Worm (Caenorhabditis elegans) whole organism, early embryonic: ENCODE results near the gene F26G1.2.

Experiments
- B0310.2 ChIP-seq: sonication (generic microtip); optimal IDR thresholded peaks from 2 replicates; lab custom pipeline; 2016; ENCODE audit warnings: mild to moderate bottlenecking, missing genetic modification characterization, missing compliant biosample characterization
- F13C5.2 ChIP-seq: sonication (generic microtip); optimal IDR thresholded peaks from 2 replicates; lab custom pipeline; 2017; ENCODE audit warnings: mild to moderate bottlenecking, missing genetic modification characterization, inconsistent platforms, missing compliant biosample characterization
- aly-1 ChIP-seq: sonication (generic microtip); optimal IDR thresholded peaks from 2 replicates; lab custom pipeline; 2016; ENCODE audit warnings: missing genetic modification characterization, missing compliant biosample characterization
- ama-1 ChIP-seq: fragments of 150-350 bp; optimal IDR thresholded peaks from 2 replicates; lab custom pipeline; 2014
- ceh-13 ChIP-seq: fragments of 200-800 bp; sonication (Bioruptor generic); optimal IDR thresholded peaks from 2 replicates; lab custom pipeline; 2018; ENCODE audit warnings: mild to moderate bottlenecking, missing genetic modification characterization, missing compliant biosample characterization
- ceh-36 ChIP-seq: sonication (generic microtip); optimal IDR thresholded peaks from 2 replicates; lab custom pipeline; 2016; ENCODE audit warnings: missing genetic modification characterization, inconsistent platforms, missing compliant biosample characterization
- ets-7 ChIP-seq: sonication (generic microtip); optimal IDR thresholded peaks from 2 replicates; lab custom pipeline; 2016; ENCODE audit warnings: missing genotype, missing genetic modification characterization, missing compliant biosample characterization
- flt-1 ChIP-seq: fragments of 200-800 bp; sonication (Bioruptor generic); IDR thresholded peaks from 2 replicates; pipeline ENCODE4 v1.3.6; 2022; ENCODE audit warnings: missing genetic modification characterization, missing compliant biosample characterization
- hmbx-1 ChIP-seq: sonication (generic microtip); optimal IDR thresholded peaks from 2 replicates; lab custom pipeline; 2016; ENCODE audit warnings: mild to moderate bottlenecking, missing genetic modification characterization, missing compliant biosample characterization
- hmg-4 ChIP-seq: fragments of 200-800 bp; sonication (Bioruptor generic); optimal IDR thresholded peaks from 2 replicates; lab custom pipeline; 2018; ENCODE audit warnings: mild to moderate bottlenecking, missing genetic modification characterization, missing compliant biosample characterization
- hnd-1 ChIP-seq: sonication (generic microtip); optimal IDR thresholded peaks from 2 replicates; lab custom pipeline; 2016; ENCODE audit warnings: missing genetic modification characterization, missing compliant biosample characterization
- pes-1 ChIP-seq: fragments of 200-800 bp; sonication (Bioruptor generic); IDR thresholded peaks from 2 replicates; pipeline ENCODE4 v1.3.6; 2022; ENCODE audit warnings: missing genetic modification reagents, missing genetic modification characterization, missing compliant biosample characterization
- scrt-1 ChIP-seq: fragments of 200-800 bp; sonication (Bioruptor generic); IDR thresholded peaks from 2 replicates; pipeline ENCODE4 v1.3.6; 2022; ENCODE audit warnings: missing genetic modification characterization, missing compliant biosample characterization
- sea-1 ChIP-seq: fragments of 200-800 bp; sonication (Bioruptor generic); conservative IDR thresholded peaks from 2 replicates; pipeline ENCODE4 v1.3.6; 2022; ENCODE audit warnings: missing genetic modification characterization, missing compliant biosample characterization
- tbx-11 ChIP-seq: fragments of 200-800 bp; sonication (Bioruptor generic); IDR thresholded peaks from 2 replicates; pipeline ENCODE4 v1.3.6; 2022; ENCODE audit warnings: missing genetic modification characterization, missing compliant biosample characterization
- tbx-37 ChIP-seq: fragments of 200-800 bp; sonication (Bioruptor generic); conservative IDR thresholded peaks from 2 replicates; pipeline ENCODE4 v1.3.6; 2022; ENCODE audit warnings: missing genetic modification reagents, missing genetic modification characterization, missing compliant biosample characterization
- tra-4 ChIP-seq: sonication (generic microtip); optimal IDR thresholded peaks from 2 replicates; lab custom pipeline; 2017; ENCODE audit warnings: missing genetic modification characterization, missing compliant biosample characterization

The F26G1.2 gene

DNA sequence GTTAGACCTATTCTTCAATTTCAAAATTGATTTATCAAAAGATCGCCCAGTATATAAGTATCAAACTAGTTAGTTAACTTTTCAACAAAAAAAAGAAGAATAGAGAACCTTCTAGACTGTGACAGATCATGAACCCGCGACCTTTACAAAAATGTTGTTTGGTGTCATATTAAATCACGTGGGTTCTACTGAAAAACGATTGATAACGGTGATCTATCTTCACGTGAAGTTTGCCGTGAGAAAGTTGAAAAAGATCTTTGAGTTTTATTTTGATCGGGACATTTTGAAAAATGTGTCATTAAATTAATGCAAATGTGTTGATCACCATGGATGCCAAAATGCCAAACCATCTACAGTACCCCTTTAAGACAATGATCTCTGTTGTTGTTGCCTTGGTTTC is 14.5 kb upstream of the F26G1.2 start:
- TF ChIP-seq hmbx-1 (tag; lab: Kevin White, UChicago): no peak
- no peak for TF ChIP-seq F13C5.2
- TF ChIP-seq hnd-1 (tag; lab: Kevin White, UChicago): no peak
- TF ChIP-seq ets-7: no peak
- no peak for TF ChIP-seq ceh-36 (tag; lab: Kevin White, UChicago)
- no peak for TF ChIP-seq ceh-13 (GFP tag; lab: Kevin White, UChicago)
- no peak for TF ChIP-seq aly-1 (tag; lab: Kevin White, UChicago)
- no peak for TF ChIP-seq B0310.2 (tag; lab: Kevin White, UChicago)
- no peak for TF ChIP-seq scrt-1 (GFP tag; lab: Robert Waterston, UW)
- TF ChIP-seq tra-4 (tag; lab: Kevin White, UChicago): no peak
- no peak for TF ChIP-seq ama-1 (lab: Kevin White, UChicago)
- no peak for TF ChIP-seq tbx-37 (GFP tag; lab: Robert Waterston, UW)

DNA sequence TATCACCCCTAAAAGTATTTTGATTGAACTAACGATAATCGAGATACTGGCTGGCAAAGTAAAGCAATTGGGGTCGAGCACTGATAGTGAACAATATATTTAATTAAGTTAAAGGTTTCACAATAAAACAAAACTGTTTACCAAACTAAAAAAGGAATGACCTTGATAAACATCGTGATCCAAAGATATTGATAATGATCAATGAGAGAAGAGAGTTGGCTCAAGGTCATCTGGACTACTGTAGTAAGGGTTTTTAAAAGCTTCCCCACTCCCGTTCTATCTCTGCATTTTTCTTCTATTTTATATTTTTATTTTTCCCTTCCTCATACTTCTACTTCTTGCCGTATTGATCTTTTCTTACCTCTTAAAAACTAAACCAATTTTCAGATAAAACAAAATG is 13.3 kb upstream of the F26G1.2 start, which contains the start of gene F41C3.2:
Gene F41C3.2, plus strand, starts transcription at position 388 of the 400 bp plus-strand sequence.
- no peak for TF ChIP-seq tbx-37 (GFP tag; lab: Robert Waterston, UW)
- no peak for TF ChIP-seq hmg-4 (GFP tag; lab: Kevin White, UChicago)
- TF ChIP-seq ama-1 (lab: Kevin White, UChicago): no peak
- TF ChIP-seq F13C5.2: no peak
- no peak for TF ChIP-seq ceh-36 (tag; lab: Kevin White, UChicago)
- TF ChIP-seq tra-4 (tag; lab: Kevin White, UChicago): no peak
- TF ChIP-seq ceh-13 (GFP tag; lab: Kevin White, UChicago): no peak
- no peak for TF ChIP-seq aly-1 (tag; lab: Kevin White, UChicago)
- no peak for TF ChIP-seq scrt-1 (GFP tag; lab: Robert Waterston, UW)
- no peak for TF ChIP-seq sea-1 (GFP tag; lab: Robert Waterston, UW)

ce11 chrII:4752257-4752728 is 10.6 kb upstream of the F26G1.2 start, which contains the start of gene F41C3.1:
Gene F41C3.1 (plus strand): TSS chrII:4752307.
- TF ChIP-seq sea-1 (GFP tag; lab: Robert Waterston, UW): no peak
- TF ChIP-seq aly-1 (tag; lab: Kevin White, UChicago): no peak
- no peak for TF ChIP-seq pes-1 (GFP tag; lab: Robert Waterston, UW)
- no peak for TF ChIP-seq ama-1 (lab: Kevin White, UChicago)
- no peak for TF ChIP-seq hmg-4 (GFP tag; lab: Kevin White, UChicago)
- no peak for TF ChIP-seq hnd-1 (tag; lab: Kevin White, UChicago)
- no peak for TF ChIP-seq hmbx-1 (tag; lab: Kevin White, UChicago)
- TF ChIP-seq F13C5.2: no peak
- no peak for TF ChIP-seq ceh-13 (GFP tag; lab: Kevin White, UChicago)
- no peak for TF ChIP-seq ets-7
- no peak for TF ChIP-seq tra-4 (tag; lab: Kevin White, UChicago)
- no peak for TF ChIP-seq tbx-37 (GFP tag; lab: Robert Waterston, UW)

DNA sequence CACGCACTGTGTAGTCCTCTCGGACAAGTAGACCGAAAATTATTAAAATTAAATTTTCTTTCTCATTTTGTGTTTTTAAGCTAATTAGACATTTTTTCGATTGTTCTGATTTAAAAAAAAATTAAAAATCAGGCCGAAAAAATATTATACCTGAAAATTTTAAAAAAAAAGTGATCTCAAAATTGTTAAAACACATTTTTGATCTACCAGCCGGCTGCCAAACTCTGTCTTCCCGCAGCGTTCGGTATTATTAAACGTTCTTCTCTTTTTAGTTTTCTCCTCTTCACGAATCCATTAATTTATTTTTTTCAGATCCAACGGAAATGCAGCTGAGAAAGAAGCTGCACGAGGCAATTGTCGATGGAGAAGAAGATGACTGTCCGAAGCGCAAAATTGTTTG is 9.7 kb upstream of the F26G1.2 start, which contains the start of gene C27D9.1:
Gene C27D9.1, plus strand, starts transcription at position 281 of the 400 bp plus-strand sequence.
- no peak for TF ChIP-seq ceh-13 (GFP tag; lab: Kevin White, UChicago)
- TF ChIP-seq pes-1 (GFP tag; lab: Robert Waterston, UW): no peak
- no peak for TF ChIP-seq ceh-36 (tag; lab: Kevin White, UChicago)
- no peak for TF ChIP-seq tbx-11 (GFP tag; lab: Robert Waterston, UW)
- TF ChIP-seq sea-1 (GFP tag; lab: Robert Waterston, UW): no peak
- TF ChIP-seq ets-7: no peak
- TF ChIP-seq hnd-1 (tag; lab: Kevin White, UChicago): no peak
- TF ChIP-seq scrt-1 (GFP tag; lab: Robert Waterston, UW): no peak
- no peak for TF ChIP-seq hmg-4 (GFP tag; lab: Kevin White, UChicago)
- no peak for TF ChIP-seq tra-4 (tag; lab: Kevin White, UChicago)

- TF ChIP-seq ceh-13 (GFP tag; lab: Kevin White, UChicago) (no peak), F13C5.2 (no peak), tbx-37 (GFP tag; lab: Robert Waterston, UW) (no peak), pes-1 (GFP tag; lab: Robert Waterston, UW) (no peak), flt-1 (GFP tag; lab: Robert Waterston, UW) (no peak), tra-4 (tag; lab: Kevin White, UChicago) (no peak), ceh-36 (tag; lab: Kevin White, UChicago) (no peak)
These were observed 7.2 kb upstream of the F26G1.2 start for ce11 chrII:4755654-4756053.

ce11 chrII:4756751-4757150 is 6.1 kb upstream of the F26G1.2 start, which contains the start of gene C27D9.2:
Gene C27D9.2 (minus strand): TSS chrII:4756851.
- TF ChIP-seq ceh-13 (GFP tag; lab: Kevin White, UChicago): no peak
- no peak for TF ChIP-seq F13C5.2
- no peak for TF ChIP-seq tra-4 (tag; lab: Kevin White, UChicago)
- no peak for TF ChIP-seq B0310.2 (tag; lab: Kevin White, UChicago)
- TF ChIP-seq hmbx-1 (tag; lab: Kevin White, UChicago): no peak
- no peak for TF ChIP-seq tbx-11 (GFP tag; lab: Robert Waterston, UW)
- TF ChIP-seq hnd-1 (tag; lab: Kevin White, UChicago): no peak
- no peak for TF ChIP-seq ama-1 (lab: Kevin White, UChicago)
- TF ChIP-seq aly-1 (tag; lab: Kevin White, UChicago): no peak

DNA sequence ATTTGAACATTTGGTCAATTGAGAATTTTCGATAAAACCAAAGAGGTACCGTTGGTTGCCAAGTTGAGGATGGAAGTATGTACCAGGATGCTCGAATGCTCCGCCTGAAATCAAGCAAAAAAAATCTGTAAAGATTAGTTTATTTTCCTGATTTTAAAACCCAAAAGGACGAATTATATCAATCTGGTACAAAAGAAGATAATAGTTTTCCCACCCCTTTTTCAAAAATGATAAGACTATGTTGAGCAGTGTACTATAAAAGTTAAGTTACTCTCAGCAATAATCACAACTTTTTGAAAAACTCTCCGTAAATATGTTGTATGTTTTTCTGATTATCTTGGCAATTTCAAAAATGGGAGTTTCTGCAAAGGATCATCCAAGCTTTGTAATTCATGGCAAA is 4.4 kb upstream of the F26G1.2 start, which contains the start of gene F26G1.3:
Gene F26G1.3, plus strand, starts transcription at position 301 of the 400 bp plus-strand sequence.
- TF ChIP-seq ama-1 (lab: Kevin White, UChicago) (no peak), tbx-37 (GFP tag; lab: Robert Waterston, UW) (no peak), tra-4 (tag; lab: Kevin White, UChicago) (no peak), flt-1 (GFP tag; lab: Robert Waterston, UW) (no peak), hmg-4 (GFP tag; lab: Kevin White, UChicago) (no peak), hmbx-1 (tag; lab: Kevin White, UChicago) (no peak), hnd-1 (tag; lab: Kevin White, UChicago) (no peak), B0310.2 (tag; lab: Kevin White, UChicago) (no peak), sea-1 (GFP tag; lab: Robert Waterston, UW) (no peak), tbx-11 (GFP tag; lab: Robert Waterston, UW) (no peak), F13C5.2 (no peak)
